Worm (Caenorhabditis elegans): ENCODE results near the gene srh-111.

DNA sequence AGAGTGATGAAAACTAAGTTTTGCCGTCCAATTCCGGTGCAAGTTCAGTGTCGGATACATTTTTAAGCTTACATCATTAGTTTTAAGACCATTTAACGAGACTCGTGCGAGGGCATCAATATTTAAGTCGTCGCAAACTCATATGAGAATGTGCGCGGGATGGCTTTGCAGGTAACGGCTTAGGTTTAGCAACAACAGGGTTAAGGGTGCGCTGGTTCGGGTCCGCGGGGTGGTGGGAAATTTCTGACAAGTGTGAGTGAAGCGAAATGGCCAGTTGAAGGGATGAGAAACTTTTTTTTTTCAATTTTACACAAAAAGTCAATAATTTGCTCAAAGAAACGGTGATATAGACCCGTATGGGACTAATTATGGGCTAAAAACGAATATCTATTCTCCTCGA is 28.9 kb upstream of the srh-111 start:
- no peak for TF ChIP-seq zag-1 (tag; optimal IDR thresholded peaks at IDR 0.05)
- TF ChIP-seq nhr-28 (tag; optimal IDR thresholded peaks at IDR 0.05): no peak
- no peak for TF ChIP-seq isw-1 (GFP tag; IDR thresholded peaks at IDR 0.05)
- no peak for TF ChIP-seq C04F5.9 (tag; optimal IDR thresholded peaks at IDR 0.05)
- TF ChIP-seq snpc-4 (tag; optimal IDR thresholded peaks at IDR 0.05): no peak
- no peak for TF ChIP-seq lin-14 (GFP tag; optimal IDR thresholded peaks at IDR 0.05)
- TF ChIP-seq unc-62 (GFP tag; optimal IDR thresholded peaks at IDR 0.05): no peak
- TF ChIP-seq skn-1 (tag; optimal IDR thresholded peaks at IDR 0.05): no peak
- TF ChIP-seq ama-1 (optimal IDR thresholded peaks at IDR 0.05): no peak
- TF ChIP-seq vab-15 (tag; optimal IDR thresholded peaks at IDR 0.05): no peak
- no peak for TF ChIP-seq pqm-1 (tag; optimal IDR thresholded peaks at IDR 0.05)
